Fruit fly (Drosophila melanogaster): ENCODE data around the gene CG34376.
A peak's percentile ranks its signal among the peaks of the same experiment; 100 is the strongest.

The CG34376 gene

DNA sequence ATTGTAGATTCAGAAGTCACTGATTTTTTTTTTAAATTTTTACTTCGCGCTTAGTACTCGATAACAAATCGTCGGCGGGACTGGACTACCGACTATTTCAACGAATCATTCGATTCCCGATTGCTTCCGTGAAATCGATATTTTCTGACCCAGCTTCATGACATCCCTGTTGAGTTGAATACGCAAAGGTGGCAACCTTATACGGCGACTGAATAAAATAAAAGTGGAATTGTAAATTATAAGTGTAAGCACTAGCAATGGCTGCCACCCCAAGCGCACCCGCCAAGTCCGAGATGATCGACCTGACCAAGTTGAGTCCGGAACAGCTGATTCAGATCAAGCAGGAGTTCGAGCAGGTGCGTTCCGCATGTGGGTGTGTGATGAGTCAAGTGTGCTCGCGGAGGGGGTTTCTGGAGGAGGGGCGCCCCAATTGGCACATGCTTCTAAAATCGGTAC is 39.2 kb downstream of the CG34376 start, which contains the start of gene Pfdn5 (continued):
- TF ChIP-seq gcm2 (GFP tag; optimal IDR thresholded peaks at IDR 0.05) (no peak), Dp (GFP tag; optimal IDR thresholded peaks at IDR 0.05) (peak; percentile 93), ems (GFP tag; optimal IDR thresholded peaks at IDR 0.05) (no peak), Awh (GFP tag; IDR thresholded peaks at IDR 0.05) (no peak), CG18011 (GFP tag; optimal IDR thresholded peaks at IDR 0.05) (no peak), D (optimal IDR thresholded peaks at IDR 0.05) (no peak), D (GFP tag; optimal IDR thresholded peaks at IDR 0.05) (no peak), CG6791 (GFP tag; IDR thresholded peaks at IDR 0.05; ENCODE audit: partially characterized antibody) (peak; percentile 90), ci (GFP tag; IDR thresholded peaks at IDR 0.05) (no peak), PHDP (tag; optimal IDR thresholded peaks at IDR 0.05) (no peak), Dip2 (GFP tag; IDR thresholded peaks at IDR 0.05) (no peak), CG13123 (GFP tag; optimal IDR thresholded peaks at IDR 0.05) (no peak), danr (GFP tag; IDR thresholded peaks at IDR 0.05) (no peak), CG4820 (GFP tag; optimal IDR thresholded peaks at IDR 0.05) (no peak), CG15479 (GFP tag; optimal IDR thresholded peaks at IDR 0.05) (no peak), CG34224 (GFP tag; IDR thresholded peaks at IDR 0.05; ENCODE audit: partially characterized antibody) (peak; percentile 88), onecut (GFP tag; IDR thresholded peaks at IDR 0.05) (no peak), zfh2 (GFP tag; optimal IDR thresholded peaks at IDR 0.05) (no peak), cad (GFP tag; optimal IDR thresholded peaks at IDR 0.05) (no peak), h (optimal IDR thresholded peaks at IDR 0.05) (no peak), CG18764 (GFP tag; optimal IDR thresholded peaks at IDR 0.05) (no peak), CG7372 (GFP tag; IDR thresholded peaks at IDR 0.05) (no peak), Ets97D (GFP tag; optimal IDR thresholded peaks at IDR 0.05) (peak; percentile 78), gce (GFP tag; IDR thresholded peaks at IDR 0.05) (no peak), CG32772 (GFP tag; IDR thresholded peaks at IDR 0.05) (no peak), H2.0 (GFP tag; IDR thresholded peaks at IDR 0.05) (no peak), CG14441 (GFP tag; IDR thresholded peaks at IDR 0.05) (no peak), Mad (GFP tag; optimal IDR thresholded peaks at IDR 0.05) (no peak), shn (GFP tag; optimal IDR thresholded peaks at IDR 0.05) (no peak), CG15269 (tag; optimal IDR thresholded peaks at IDR 0.05) (no peak), croc (GFP tag; conservative IDR thresholded peaks at IDR 0.05) (no peak), unpg (GFP tag; optimal IDR thresholded peaks at IDR 0.05) (no peak), CG7556 (GFP tag; optimal IDR thresholded peaks at IDR 0.05) (no peak), fd64A (GFP tag; optimal IDR thresholded peaks at IDR 0.05) (no peak), TFAM (GFP tag; optimal IDR thresholded peaks at IDR 0.05) (no peak), tup (GFP tag; optimal IDR thresholded peaks at IDR 0.05) (no peak), dmrt99B (tag; optimal IDR thresholded peaks at IDR 0.05) (no peak), CG7963 (GFP tag; IDR thresholded peaks at IDR 0.05; ENCODE audit: partially characterized antibody) (peak; percentile 89), Sry-δ (GFP tag; optimal IDR thresholded peaks at IDR 0.05) (peak; percentile 86), Dbx (GFP tag; IDR thresholded peaks at IDR 0.05) (no peak), Hmx (GFP tag; optimal IDR thresholded peaks at IDR 0.05) (no peak), stwl (tag; optimal IDR thresholded peaks at IDR 0.05) (peak; percentile 95), CG7786 (GFP tag; optimal IDR thresholded peaks at IDR 0.05) (no peak), CG2199 (GFP tag; IDR thresholded peaks at IDR 0.05) (no peak), lov (optimal IDR thresholded peaks at IDR 0.05) (no peak), lov (GFP tag; IDR thresholded peaks at IDR 0.05) (no peak), CG13424 (tag; optimal IDR thresholded peaks at IDR 0.05) (no peak), CG13296 (GFP tag; optimal IDR thresholded peaks at IDR 0.05) (no peak), CG7839 (tag; optimal IDR thresholded peaks at IDR 0.05) (no peak), ap (GFP tag; IDR thresholded peaks at IDR 0.05) (no peak), CG9727 (GFP tag; optimal IDR thresholded peaks at IDR 0.05) (no peak), Fer1 (GFP tag; optimal IDR thresholded peaks at IDR 0.05) (no peak), MTF-1 (GFP tag; optimal IDR thresholded peaks at IDR 0.05; ENCODE audit: borderline replicate concordance) (no peak)
